Worm (Caenorhabditis elegans): Measurements from ENCODE around the gene his-71.

- TF ChIP-seq nhr-6 (tag; optimal IDR thresholded peaks at IDR 0.05) (no peak), skn-1 (tag; optimal IDR thresholded peaks at IDR 0.05) (peak; percentile 46), sma-3 (GFP tag; optimal IDR thresholded peaks at IDR 0.05) (peak; percentile 25)
Measured at ce11 chrX:7962056-7962485, 19.8 kb downstream of the his-71 start.

Data from whole organism, L2 larva.